Worm (Caenorhabditis elegans) whole organism, dauer: Measurements from ENCODE around the gene F28H7.8.

Source experiments
- unc-62 ChIP-seq: sonication (generic microtip); optimal IDR thresholded peaks from 2 replicates; lab custom pipeline; 2017; ENCODE audit warnings: missing biosample characterization, missing genetic modification reagents, missing genetic modification characterization

The F28H7.8 gene

DNA sequence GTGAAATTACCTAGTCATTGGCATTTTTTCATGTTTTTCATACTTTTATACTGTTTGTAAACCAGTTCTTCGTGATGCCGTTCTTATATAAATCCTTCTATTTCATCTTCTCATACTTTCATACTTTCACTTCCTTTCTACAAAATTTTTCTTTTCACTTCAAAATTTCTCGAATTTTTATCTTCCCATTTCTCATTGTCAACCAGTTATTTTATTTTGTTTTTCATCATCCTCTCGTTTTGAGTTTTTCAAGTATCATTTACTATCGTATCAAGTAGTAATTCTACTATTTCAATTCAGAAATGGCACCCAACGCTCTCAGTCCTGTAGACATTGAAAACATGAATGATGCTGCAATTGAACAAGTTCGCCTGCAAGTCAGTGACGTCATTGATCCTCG is at the start of gene F28H7.8:
Gene F28H7.8 (plus strand): TSS at position 301 of the 400 bp plus-strand sequence.
- no peak for TF ChIP-seq unc-62 (GFP tag; lab: Kevin White, UChicago)

DNA sequence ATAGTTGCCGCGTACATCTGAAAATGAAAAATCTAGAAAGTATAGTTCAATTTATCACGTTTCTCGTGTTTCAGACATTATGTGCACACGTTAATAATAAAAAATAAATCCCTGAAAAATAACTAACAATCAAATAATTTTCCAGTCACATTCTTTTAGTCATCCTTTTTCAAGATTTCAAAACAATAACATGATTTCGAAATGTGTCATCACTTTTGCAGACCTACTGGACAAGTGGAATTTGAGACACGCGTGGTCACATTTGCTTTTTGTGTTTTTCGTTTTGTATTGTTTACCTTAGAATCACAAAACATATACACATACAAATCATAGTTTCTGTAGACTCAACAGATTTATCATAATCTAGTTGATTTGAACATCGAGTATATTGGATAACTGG is 49.4 kb upstream of the F28H7.8 start:
- no peak for TF ChIP-seq unc-62 (GFP tag; lab: Kevin White, UChicago)

DNA sequence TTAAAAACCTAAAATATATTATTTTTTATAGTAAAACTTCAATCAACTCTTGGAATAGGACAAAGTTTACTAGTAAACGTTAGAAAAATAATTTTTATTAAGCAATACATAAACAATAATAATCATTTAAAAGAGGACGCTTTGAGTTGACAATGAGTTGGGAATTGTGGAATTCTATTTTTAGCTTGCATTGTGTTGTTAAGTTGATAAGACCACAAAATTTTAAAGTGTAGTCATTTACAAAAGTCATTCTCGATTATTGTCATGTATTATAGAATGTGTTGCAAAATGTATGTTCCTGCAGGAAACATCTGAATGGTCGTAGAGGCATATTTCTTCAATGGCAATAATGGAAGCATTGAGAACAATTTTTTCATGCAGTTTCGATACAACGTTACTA is 47.8 kb upstream of the F28H7.8 start:
- TF ChIP-seq unc-62 (GFP tag; lab: Kevin White, UChicago), result no peak

DNA sequence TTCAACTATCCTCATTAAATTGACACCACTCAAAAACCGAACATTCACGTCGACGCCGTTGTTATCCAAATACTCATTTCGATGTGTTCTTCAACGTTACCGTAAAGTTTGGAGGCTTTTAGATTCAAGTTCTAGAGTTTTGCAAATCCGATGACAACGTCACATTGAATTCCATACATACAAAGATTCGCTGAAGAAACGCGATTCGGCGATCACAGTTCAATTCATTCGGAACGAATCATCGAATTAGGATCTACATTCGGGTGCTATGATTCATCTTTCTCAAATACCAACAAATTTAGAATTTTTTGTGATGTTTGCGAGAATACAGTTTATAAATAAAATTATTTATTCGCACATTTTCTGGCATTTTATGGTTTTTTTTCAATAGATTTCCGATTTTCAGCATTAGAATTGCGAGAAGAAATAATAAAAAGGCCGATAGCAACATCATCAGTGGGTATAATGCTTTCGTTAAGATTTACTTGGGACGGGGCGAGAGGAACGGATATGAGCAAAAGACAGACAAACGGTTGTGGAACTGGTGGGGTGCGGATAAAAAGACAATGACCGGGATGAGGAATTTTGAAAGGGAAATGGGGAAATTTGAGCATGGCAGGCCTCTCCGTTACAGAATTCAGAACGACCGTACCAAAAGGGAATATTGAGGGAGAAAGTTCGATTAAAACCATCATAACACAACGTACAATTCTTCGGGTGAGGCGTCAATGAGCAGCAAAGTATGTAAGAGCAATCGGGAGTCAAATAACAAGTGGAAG is 46.7 kb upstream of the F28H7.8 start:
- no peak for TF ChIP-seq unc-62 (GFP tag; lab: Kevin White, UChicago)

DNA sequence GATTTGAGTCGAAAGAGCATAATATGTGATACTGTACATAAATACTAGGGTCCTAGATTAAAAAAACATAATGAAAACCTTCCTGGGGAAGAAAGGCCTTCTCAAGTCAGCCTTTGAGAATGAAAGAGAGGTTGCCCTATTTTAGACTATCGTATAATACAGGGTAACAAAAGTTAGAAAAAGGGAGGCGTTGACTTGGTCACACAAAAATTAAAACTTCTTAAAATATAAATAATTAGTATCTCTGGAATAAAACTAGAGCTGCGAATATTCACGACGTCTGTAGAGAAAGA is 46.2 kb upstream of the F28H7.8 start:
- no peak for TF ChIP-seq unc-62 (GFP tag; lab: Kevin White, UChicago)

DNA sequence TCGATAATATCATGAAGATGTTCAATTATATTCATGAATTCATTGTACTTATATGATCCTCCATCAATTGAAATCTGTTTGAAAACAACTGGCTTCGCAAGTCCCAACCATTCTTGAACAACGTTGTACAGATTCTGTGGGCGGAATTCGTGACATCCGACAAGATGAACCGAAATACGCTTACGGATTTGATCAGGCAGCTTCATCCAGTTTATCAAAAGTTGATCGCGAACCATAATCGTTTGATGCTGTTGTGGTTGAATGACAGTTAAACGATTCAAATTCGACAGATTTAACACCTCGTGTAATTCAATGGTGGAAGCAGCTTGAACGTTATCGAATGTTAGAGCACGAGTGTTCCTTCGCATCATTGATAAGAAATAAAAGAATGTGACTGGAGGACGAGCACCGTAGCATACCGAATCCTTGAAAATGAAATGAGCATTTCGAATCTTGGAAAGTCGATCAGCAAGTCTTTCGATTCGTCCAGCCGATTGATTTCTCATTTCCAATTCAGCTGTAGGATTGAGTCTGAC is 45.0 kb upstream of the F28H7.8 start:
- no peak for TF ChIP-seq unc-62 (GFP tag; lab: Kevin White, UChicago)

DNA sequence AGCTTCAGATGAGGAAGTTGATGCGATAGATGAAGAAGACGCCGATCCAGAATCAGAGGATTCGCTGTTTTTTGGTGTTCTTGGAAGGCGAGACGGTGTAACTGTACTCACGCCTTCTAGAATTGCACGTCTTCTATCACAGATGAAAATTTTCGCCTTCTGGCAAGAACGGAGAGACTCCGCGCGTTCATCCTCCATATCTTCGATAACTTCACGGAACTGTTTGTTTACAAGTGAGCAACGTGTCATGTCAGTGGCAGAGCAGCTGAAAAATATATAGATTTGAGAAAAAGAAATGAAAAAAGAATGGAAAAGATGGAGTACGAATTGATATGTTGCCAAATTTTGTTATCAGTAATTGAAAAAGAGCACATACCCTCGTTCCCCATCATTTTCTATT is 44.1 kb upstream of the F28H7.8 start:
- no peak for TF ChIP-seq unc-62 (GFP tag; lab: Kevin White, UChicago)

DNA sequence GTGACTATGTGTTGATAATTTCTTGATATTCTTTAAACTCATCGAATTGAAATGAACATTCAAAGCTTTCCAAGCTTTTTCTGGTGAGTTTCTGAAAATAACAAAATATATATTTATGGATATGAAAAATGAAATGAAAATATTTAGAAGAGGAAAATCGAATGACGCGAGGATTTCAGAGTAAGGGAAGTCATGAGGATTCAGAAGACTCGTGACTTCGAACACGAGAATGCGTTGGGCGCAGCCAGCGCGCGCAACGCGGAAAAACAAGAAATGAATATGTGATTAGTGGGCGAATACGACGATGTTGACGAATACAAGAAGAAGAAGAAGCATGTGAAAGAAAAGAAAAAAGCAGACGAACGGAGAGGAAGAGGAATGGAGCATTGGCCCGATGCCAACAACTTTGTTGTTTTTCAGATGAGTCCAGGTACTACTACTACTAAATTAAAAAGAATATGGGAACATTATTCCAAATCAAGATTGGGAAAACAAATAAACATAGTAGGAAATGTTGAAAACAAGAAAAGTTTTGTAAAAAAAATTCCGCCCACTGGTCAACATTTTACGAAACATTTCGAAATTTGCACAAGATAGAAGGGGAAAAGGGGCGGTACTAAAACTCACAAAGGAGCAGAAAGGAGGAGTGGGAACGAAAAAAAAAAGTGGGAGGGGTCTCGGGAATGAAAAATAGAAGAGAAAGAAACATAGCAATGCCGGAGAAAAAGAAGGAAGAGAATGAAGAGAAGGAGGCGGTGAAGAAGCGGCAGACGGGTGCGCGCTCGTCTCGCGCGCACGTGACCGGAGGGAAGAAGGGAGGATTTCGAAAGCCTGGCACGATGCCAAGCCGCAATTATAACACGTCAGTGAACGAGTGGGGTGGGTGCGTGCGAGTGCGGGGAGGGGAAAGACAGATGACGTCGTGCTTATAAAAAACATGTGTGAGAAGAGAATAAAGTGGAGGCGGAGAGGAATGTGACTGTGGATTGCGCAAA is 43.3 kb upstream of the F28H7.8 start:
- TF ChIP-seq unc-62 (GFP tag; lab: Kevin White, UChicago), result no peak

DNA sequence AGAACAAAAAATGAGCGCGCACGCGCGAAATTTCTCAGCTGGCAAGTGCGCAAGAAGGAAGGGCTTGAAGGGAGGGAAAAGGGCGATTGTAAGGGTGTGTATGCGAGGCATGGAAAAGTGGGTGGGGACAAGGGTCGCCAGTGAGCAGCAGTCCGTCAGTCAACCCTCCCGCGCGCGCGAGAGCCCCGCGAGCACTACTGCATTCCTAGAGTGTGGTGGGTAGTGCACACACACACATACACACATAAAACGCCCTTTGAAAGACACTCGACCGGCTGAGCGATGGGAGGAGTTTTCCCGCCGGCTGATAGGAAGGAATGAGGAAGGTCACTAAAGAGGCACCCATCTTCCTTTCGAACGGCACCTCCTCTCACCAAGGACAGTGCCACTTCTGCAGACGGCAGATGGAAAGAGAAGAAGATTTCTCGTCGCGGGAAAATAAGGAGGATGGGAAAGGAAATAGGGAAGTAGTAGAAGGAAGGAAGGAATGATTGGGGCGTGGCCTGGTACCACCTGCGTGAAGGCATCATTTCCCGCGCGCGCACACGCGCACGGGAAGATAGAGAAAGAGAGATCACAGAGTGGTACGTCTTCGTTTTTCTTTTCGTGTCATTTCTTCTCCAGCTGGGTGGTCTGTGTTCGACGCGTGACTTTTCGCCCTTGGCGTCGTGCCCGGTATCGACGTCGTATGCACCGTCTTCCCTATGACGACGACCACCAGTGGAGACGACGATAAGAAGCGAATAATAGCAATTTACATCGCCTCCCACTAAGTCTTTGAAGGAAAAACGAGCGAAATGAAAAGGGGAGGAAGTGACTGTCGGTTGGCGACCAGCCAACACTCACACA is 41.7 kb upstream of the F28H7.8 start:
- TF ChIP-seq unc-62 (GFP tag; lab: Kevin White, UChicago), result no peak

DNA sequence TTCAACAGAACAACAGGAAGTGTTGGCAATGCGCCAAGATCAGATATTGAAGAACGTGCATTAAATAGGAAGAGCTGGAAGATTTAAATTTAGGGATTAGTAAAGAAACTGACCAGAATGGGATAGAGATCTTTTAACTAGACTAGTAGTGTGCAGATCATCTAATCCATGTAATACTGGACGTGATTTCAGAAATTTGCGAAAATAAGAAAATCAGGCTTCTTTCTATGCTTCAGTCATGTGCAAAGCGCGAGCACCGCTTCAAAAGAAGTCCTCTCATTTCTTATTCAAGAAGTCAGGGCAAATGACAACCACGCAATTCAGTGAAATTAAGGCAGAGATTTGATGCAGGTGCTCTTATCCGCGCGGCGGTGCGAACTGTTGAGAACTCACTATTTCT is 40.7 kb upstream of the F28H7.8 start:
- TF ChIP-seq unc-62 (GFP tag; lab: Kevin White, UChicago), result no peak

DNA sequence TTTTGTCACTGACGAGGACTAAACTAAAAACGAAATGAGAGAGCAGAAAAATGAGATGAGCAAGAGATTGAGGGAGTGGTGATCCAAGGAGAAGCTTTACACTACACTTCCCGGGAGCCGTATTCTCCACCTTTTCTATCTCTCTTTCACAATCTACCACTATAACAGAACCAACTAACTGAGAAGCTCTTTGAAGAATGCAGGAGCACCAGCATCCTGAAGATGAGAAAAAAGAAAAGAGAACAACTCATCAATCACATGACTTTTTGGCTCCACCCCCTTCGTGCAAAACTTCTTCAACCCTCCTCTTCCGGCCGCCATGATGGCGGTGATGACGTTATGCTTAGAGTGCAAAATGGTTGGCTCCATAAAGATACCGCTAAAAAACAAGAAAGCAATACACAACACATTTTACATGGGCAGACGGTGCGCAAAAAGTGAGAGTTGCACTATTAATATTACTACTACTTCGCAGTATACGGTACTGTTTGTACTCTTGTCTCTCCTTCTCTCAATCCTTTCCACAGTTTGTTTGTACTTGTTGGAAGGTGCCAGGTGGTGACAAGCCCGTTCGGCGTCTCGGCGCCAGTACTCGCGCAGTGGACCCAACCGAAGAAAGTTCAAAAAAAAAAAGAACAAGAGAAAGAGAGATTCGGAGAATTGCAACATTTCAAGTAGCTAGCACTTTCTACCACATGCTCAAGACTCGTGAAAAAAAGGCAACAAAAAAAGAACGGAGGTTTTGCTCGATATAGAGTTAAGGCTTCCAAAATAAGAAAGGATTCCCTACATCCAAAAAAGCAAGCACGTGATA is 39.5 kb upstream of the F28H7.8 start:
- TF ChIP-seq unc-62 (GFP tag; lab: Kevin White, UChicago), result no peak

DNA sequence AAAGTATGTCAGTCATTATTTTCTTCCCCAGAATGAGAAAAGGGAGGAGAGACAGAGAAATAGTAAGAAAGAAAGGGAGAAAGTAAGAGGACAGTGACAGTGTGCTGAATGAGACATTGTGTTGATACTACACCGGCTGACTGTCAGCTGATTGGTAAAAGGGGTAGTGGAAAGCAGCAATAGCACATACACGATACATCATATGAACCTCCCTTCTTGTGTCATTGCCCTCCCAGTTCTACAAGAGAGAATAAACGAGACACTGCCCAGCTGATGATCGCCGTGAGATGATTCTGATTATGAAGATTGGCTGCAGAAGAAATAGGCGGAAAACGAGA is 39.0 kb upstream of the F28H7.8 start:
- no peak for TF ChIP-seq unc-62 (GFP tag; lab: Kevin White, UChicago)

DNA sequence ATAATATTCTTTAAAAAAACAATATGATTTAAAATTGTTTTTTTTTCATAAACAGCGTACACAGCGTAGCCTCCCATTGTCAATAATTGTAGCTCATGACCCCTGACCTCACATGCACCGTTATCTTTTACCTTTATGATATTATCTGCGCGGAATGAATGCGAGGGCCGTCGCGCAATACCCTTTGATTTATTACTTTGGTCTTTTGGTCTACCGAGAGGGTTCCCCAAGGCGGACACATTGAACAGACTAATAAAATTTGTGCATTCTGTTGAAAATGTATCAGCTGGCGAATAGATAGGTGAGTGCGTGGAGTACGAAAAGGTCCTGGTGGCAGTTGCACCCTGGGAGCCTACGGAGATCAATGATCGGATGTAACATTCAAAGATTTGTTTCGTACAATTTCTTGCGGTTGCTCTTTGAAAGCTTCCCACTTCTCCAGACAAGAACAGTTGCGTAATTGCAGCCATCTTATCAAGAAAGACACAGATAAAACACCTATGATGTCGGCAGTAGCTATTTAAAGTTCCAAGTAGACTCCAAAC is 38.4 kb upstream of the F28H7.8 start:
- TF ChIP-seq unc-62 (GFP tag; lab: Kevin White, UChicago), result no peak

DNA sequence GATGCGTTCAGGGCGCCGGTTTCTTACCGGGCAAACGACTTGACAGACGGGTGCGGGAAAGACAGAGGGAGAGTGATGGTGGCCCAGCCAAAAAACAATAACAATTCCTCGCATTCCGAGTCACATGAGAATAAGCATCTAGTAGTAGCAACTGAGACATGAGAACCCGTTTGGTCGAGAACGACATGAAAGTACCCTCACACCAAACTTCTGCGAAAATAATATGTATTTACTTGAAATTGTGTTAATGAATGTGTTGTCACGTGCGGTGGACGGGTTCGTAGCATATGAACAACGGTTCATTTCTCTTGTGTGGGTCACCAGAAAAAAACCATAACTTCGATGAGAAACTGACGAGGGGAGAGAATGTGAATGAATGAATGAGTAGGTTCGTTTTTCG is 37.9 kb upstream of the F28H7.8 start:
- TF ChIP-seq unc-62 (GFP tag; lab: Kevin White, UChicago), result no peak
